Fruit fly (Drosophila melanogaster): ENCODE data around the gene CG4619.

CG4619 gene

dm6 chr2L:9947265-9947664 lies 8.6 kb downstream of the CG4619 start, which contains the start of gene CG5853 (continued):
- TF ChIP-seq Atf3 (GFP tag; optimal IDR thresholded peaks at IDR 0.05) (no peak), hbn (GFP tag; IDR thresholded peaks at IDR 0.05; ENCODE audit: partially characterized antibody) (no peak), Max (GFP tag; optimal IDR thresholded peaks at IDR 0.05) (no peak), CG16813 (GFP tag; IDR thresholded peaks at IDR 0.05; ENCODE audit: partially characterized antibody) (no peak), CG7987 (GFP tag; optimal IDR thresholded peaks at IDR 0.05) (no peak), dysf (GFP tag; IDR thresholded peaks at IDR 0.05) (no peak), CG3847 (GFP tag; IDR thresholded peaks at IDR 0.05) (no peak), CG6654 (GFP tag; optimal IDR thresholded peaks at IDR 0.05) (no peak), CG4360 (GFP tag; IDR thresholded peaks at IDR 0.05) (no peak), aop (GFP tag; IDR thresholded peaks at IDR 0.05) (no peak), CG17186 (GFP tag; optimal IDR thresholded peaks at IDR 0.05) (no peak), HHEX (GFP tag; optimal IDR thresholded peaks at IDR 0.05) (peak; percentile 13), ap (GFP tag; IDR thresholded peaks at IDR 0.05) (no peak), CG31388 (GFP tag; optimal IDR thresholded peaks at IDR 0.05) (no peak), run (tag; optimal IDR thresholded peaks at IDR 0.05) (no peak), onecut (GFP tag; IDR thresholded peaks at IDR 0.05) (no peak), Xrp1 (GFP tag; IDR thresholded peaks at IDR 0.05) (no peak), CG18599 (GFP tag; optimal IDR thresholded peaks at IDR 0.05) (peak; percentile 43), HLH4C (GFP tag; IDR thresholded peaks at IDR 0.05; ENCODE audit: partially characterized antibody) (no peak), Eip74EF (GFP tag; optimal IDR thresholded peaks at IDR 0.05) (no peak), CG5953 (GFP tag; IDR thresholded peaks at IDR 0.05) (peak; percentile 37; the same call in 1 of the 2 replicates), pita (GFP tag; optimal IDR thresholded peaks at IDR 0.05) (no peak), CG12155 (GFP tag; optimal IDR thresholded peaks at IDR 0.05) (no peak), B-H2 (GFP tag; optimal IDR thresholded peaks at IDR 0.05) (peak; percentile 63)

- TF ChIP-seq CG34376 (GFP tag; optimal IDR thresholded peaks at IDR 0.05) (peak; percentile 69), CG15269 (tag; optimal IDR thresholded peaks at IDR 0.05) (peak; percentile 18), CG15696 (tag; optimal IDR thresholded peaks at IDR 0.05) (no peak), CG17361 (GFP tag; IDR thresholded peaks at IDR 0.05) (peak; percentile 22; the same call in 1 of the 3 replicates), Hmx (GFP tag; optimal IDR thresholded peaks at IDR 0.05) (no peak), gt (GFP tag; IDR thresholded peaks at IDR 0.05) (no peak), nerfin-1 (tag; optimal IDR thresholded peaks at IDR 0.05) (no peak), mirr (GFP tag; optimal IDR thresholded peaks at IDR 0.05) (peak; percentile 81), Hr78 (GFP tag; optimal IDR thresholded peaks at IDR 0.05) (peak in 1 of 2 experiments; percentile 77), danr (GFP tag; IDR thresholded peaks at IDR 0.05) (no peak), Med (GFP tag) (peak; percentile 56), exex (tag; optimal IDR thresholded peaks at IDR 0.05) (peak; percentile 84), CG8290 (GFP tag; optimal IDR thresholded peaks at IDR 0.05) (no peak), CG8290 (tag; optimal IDR thresholded peaks at IDR 0.05) (peak in 1 of 2 experiments; percentile 57), CG10543 (GFP tag; optimal IDR thresholded peaks at IDR 0.05) (peak; percentile 27), MBD-R2 (GFP tag; IDR thresholded peaks at IDR 0.05) (peak; percentile 15; the same call in 1 of the 2 replicates), stc (GFP tag; IDR thresholded peaks at IDR 0.05) (no peak), cwo (GFP tag; optimal IDR thresholded peaks at IDR 0.05) (peak; percentile 9), Deaf1 (tag; optimal IDR thresholded peaks at IDR 0.05) (peak; percentile 86), corto (GFP tag; optimal IDR thresholded peaks at IDR 0.05) (peak; percentile 67), CG3995 (GFP tag; optimal IDR thresholded peaks at IDR 0.05) (peak; percentile 13), chinmo (GFP tag; IDR thresholded peaks at IDR 0.05; ENCODE audit: partially characterized antibody) (peak; percentile 84; the same call in 3 of the 4 replicates), fu2 (GFP tag; optimal IDR thresholded peaks at IDR 0.05) (no peak), row (GFP tag; IDR thresholded peaks at IDR 0.05) (peak; percentile 60), sob (GFP tag; IDR thresholded peaks at IDR 0.05) (peak; percentile 22; the same call in 1 of the 2 replicates)
Measured at dm6 chr2L:9947738-9948519, 9.3 kb downstream of the CG4619 start.
